Fruit fly (Drosophila melanogaster) whole organism, embryonic: ENCODE results near the gene CG15880.

Source experiments
- Abd-B ChIP-seq: fragments of 200-800 bp; sonication (Bioruptor generic); optimal IDR thresholded peaks from 2 replicates; lab custom pipeline; 2018; ENCODE audit warnings: missing biosample characterization, mild to moderate bottlenecking, missing genetic modification characterization, moderate library complexity
- Atf-2 ChIP-seq: fragments of 200-800 bp; sonication (Bioruptor generic); optimal IDR thresholded peaks from 2 replicates; lab custom pipeline; 2016; ENCODE audit warnings: missing biosample characterization, missing genetic modification characterization
- C15 ChIP-seq: fragments of 200-800 bp; sonication (Bioruptor generic); IDR thresholded peaks from 3 replicates; pipeline ENCODE4 v1.3.6; 2022; ENCODE audit warnings: missing biosample characterization, missing genetic modification characterization
- CG10147 ChIP-seq: fragments of 200-800 bp; sonication (Bioruptor generic); optimal IDR thresholded peaks from 2 replicates; lab custom pipeline; 2019; ENCODE audit warnings: missing biosample characterization, mild to moderate bottlenecking, missing genetic modification characterization, moderate library complexity
- CG1024 ChIP-seq: fragments of 200-800 bp; sonication (Bioruptor generic); IDR thresholded peaks from 2 replicates; pipeline ENCODE4 v1.3.6; 2022; ENCODE audit warnings: missing biosample characterization, missing genetic modification characterization
- CG10274 ChIP-seq: fragments of 200-800 bp; sonication (Bioruptor generic); optimal IDR thresholded peaks from 3 replicates; lab custom pipeline; 2017; ENCODE audit warnings: missing biosample characterization, mild to moderate bottlenecking, missing genetic modification characterization
- CG10543 ChIP-seq: fragments of 200-800 bp; sonication (Bioruptor generic); optimal IDR thresholded peaks from 3 replicates; lab custom pipeline; 2017; ENCODE audit warnings: missing biosample characterization, mild to moderate bottlenecking, missing genetic modification characterization, moderate library complexity
- CG10565 ChIP-seq: fragments of 200-800 bp; sonication (Bioruptor generic); optimal IDR thresholded peaks from 3 replicates; lab custom pipeline; 2016; ENCODE audit warnings: missing biosample characterization, mild to moderate bottlenecking, missing genetic modification characterization
- CG11695 ChIP-seq: fragments of 200-800 bp; sonication (Bioruptor generic); IDR thresholded peaks from 3 replicates; pipeline ENCODE4 v1.3.6; 2022; ENCODE audit warnings: missing biosample characterization, missing genetic modification characterization
- CG13287 ChIP-seq: fragments of 200-800 bp; sonication (Bioruptor generic); IDR thresholded peaks from 2 replicates; pipeline ENCODE4 v1.3.6; 2022; ENCODE audit warnings: missing biosample characterization, missing genetic modification characterization; ENCODE audit not compliant: partially characterized antibody
- CG18619 ChIP-seq: fragments of 200-800 bp; sonication (Bioruptor generic); optimal IDR thresholded peaks from 3 replicates; lab custom pipeline; 2017; ENCODE audit warnings: missing biosample characterization, mild to moderate bottlenecking, missing genetic modification characterization
- CG2889 ChIP-seq: fragments of 200-800 bp; sonication (Bioruptor generic); IDR thresholded peaks from 3 replicates; pipeline ENCODE4 v1.3.6; 2022; ENCODE audit warnings: missing biosample characterization, missing genetic modification characterization
- CG30403 ChIP-seq: fragments of 200-800 bp; sonication (Bioruptor generic); optimal IDR thresholded peaks from 3 replicates; lab custom pipeline; 2016; ENCODE audit warnings: missing biosample characterization, missing genetic modification characterization
- CG30431 ChIP-seq: fragments of 200-800 bp; sonication (Bioruptor generic); optimal IDR thresholded peaks from 2 replicates; lab custom pipeline; 2017; ENCODE audit warnings: missing biosample characterization, missing genetic modification characterization
- CG3281 ChIP-seq: fragments of 200-800 bp; sonication (Bioruptor generic); optimal IDR thresholded peaks from 3 replicates; lab custom pipeline; 2017; ENCODE audit warnings: missing biosample characterization, mild to moderate bottlenecking, missing genetic modification characterization
- CG7786 ChIP-seq: fragments of 200-800 bp; sonication (Bioruptor generic); optimal IDR thresholded peaks from 2 replicates; lab custom pipeline; 2016; ENCODE audit warnings: missing biosample characterization, missing genetic modification characterization
- CG8924 ChIP-seq: fragments of 200-800 bp; optimal IDR thresholded peaks from 3 replicates; lab custom pipeline; 2019; ENCODE audit warnings: missing biosample characterization, mild to moderate bottlenecking, missing genetic modification characterization, moderate library complexity
- CG9437 ChIP-seq: fragments of 200-800 bp; sonication (Bioruptor generic); optimal IDR thresholded peaks from 2 replicates; lab custom pipeline; 2018; ENCODE audit warnings: missing biosample characterization, mild to moderate bottlenecking, missing genetic modification characterization
- CG9797 ChIP-seq: fragments of 200-800 bp; sonication (Bioruptor generic); optimal IDR thresholded peaks from 3 replicates; lab custom pipeline; 2018; ENCODE audit warnings: missing biosample characterization, mild to moderate bottlenecking, missing genetic modification characterization
- CoRest ChIP-seq: fragments of 200-800 bp; sonication (Bioruptor generic); optimal IDR thresholded peaks from 3 replicates; lab custom pipeline; 2018; ENCODE audit warnings: missing biosample characterization, mild to moderate bottlenecking, missing genetic modification characterization, moderate library complexity
- D19B ChIP-seq: fragments of 200-800 bp; sonication (Bioruptor generic); optimal IDR thresholded peaks from 2 replicates; lab custom pipeline; 2017; ENCODE audit warnings: missing biosample characterization, mild to moderate bottlenecking, missing genetic modification characterization
- Doc2 ChIP-seq: fragments of 200-800 bp; sonication (Bioruptor generic); IDR thresholded peaks from 2 replicates; pipeline ENCODE4 v1.3.6; 2022; ENCODE audit warnings: missing biosample characterization, missing genetic modification characterization
- HLH4C ChIP-seq: fragments of 200-800 bp; sonication (Bioruptor generic); IDR thresholded peaks from 3 replicates; pipeline ENCODE4 v1.3.6; 2022; ENCODE audit warnings: missing biosample characterization, missing genetic modification characterization; ENCODE audit not compliant: partially characterized antibody
- HmgZ ChIP-seq: fragments of 200-800 bp; sonication (Bioruptor generic); optimal IDR thresholded peaks from 2 replicates; lab custom pipeline; 2018; ENCODE audit warnings: missing biosample characterization, mild to moderate bottlenecking, missing genetic modification characterization
- Hmr ChIP-seq: fragments of 200-800 bp; sonication (Bioruptor generic); optimal IDR thresholded peaks from 3 replicates; lab custom pipeline; 2017; ENCODE audit warnings: mild to moderate bottlenecking, missing biosample characterization, missing genetic modification reagents, missing genetic modification characterization
- Hr3 ChIP-seq: fragments of 200-800 bp; sonication (Bioruptor generic); optimal IDR thresholded peaks from 3 replicates; lab custom pipeline; 2016; ENCODE audit warnings: missing biosample characterization, missing genetic modification characterization
- Poxn ChIP-seq: fragments of 200-800 bp; sonication (Bioruptor generic); IDR thresholded peaks from 2 replicates; pipeline ENCODE4 v1.3.6; 2022; ENCODE audit warnings: missing biosample characterization, missing genetic modification characterization
- Spps ChIP-seq: fragments of 200-800 bp; sonication (Bioruptor generic); optimal IDR thresholded peaks from 2 replicates; lab custom pipeline; 2018; ENCODE audit warnings: missing biosample characterization, mild to moderate bottlenecking, missing genetic modification characterization
- Trl ChIP-seq, 3 experiments: fragments of >200 bp in 2 of 3; fragments of 200-800 bp in 1 of 3; sonication (Bioruptor generic) in 1 of 3; optimal IDR thresholded peaks; 2 replicates in 1 of 3; 3 replicates in 2 of 3; lab custom pipeline; 2016 to 2017; ENCODE audit warnings: missing biosample characterization in 1 of 3, missing genetic modification characterization in 1 of 3
- abd-A ChIP-seq: fragments of 200-800 bp; sonication (Bioruptor generic); optimal IDR thresholded peaks from 3 replicates; lab custom pipeline; 2019; ENCODE audit warnings: missing biosample characterization, mild to moderate bottlenecking, missing genetic modification characterization, moderate library complexity
- amos ChIP-seq: fragments of 200-800 bp; sonication (Bioruptor generic); IDR thresholded peaks from 2 replicates; pipeline ENCODE4 v1.3.6; 2022; ENCODE audit warnings: missing biosample characterization, missing genetic modification characterization; ENCODE audit not compliant: partially characterized antibody
- bbx ChIP-seq: fragments of 200-800 bp; sonication (Bioruptor generic); IDR thresholded peaks from 2 replicates; pipeline ENCODE4 v1.3.6; 2022; ENCODE audit warnings: missing biosample characterization, missing genetic modification characterization; ENCODE audit not compliant: partially characterized antibody
- da ChIP-seq: fragments of 200-800 bp; sonication (Bioruptor generic); optimal IDR thresholded peaks from 2 replicates; lab custom pipeline; 2016; ENCODE audit warnings: missing biosample characterization, missing genetic modification characterization
- dysf ChIP-seq: fragments of 200-800 bp; sonication (Bioruptor generic); IDR thresholded peaks from 3 replicates; pipeline ENCODE4 v1.3.6; 2022; ENCODE audit warnings: missing biosample characterization, missing genetic modification characterization
- esg ChIP-seq: fragments of 200-800 bp; sonication (Bioruptor generic); conservative IDR thresholded peaks from 2 replicates; pipeline ENCODE4 v1.3.6; 2022; ENCODE audit warnings: missing biosample characterization, missing genetic modification characterization
- fru ChIP-seq: fragments of >200 bp; optimal IDR thresholded peaks from 2 replicates; lab custom pipeline; 2017
- gsb ChIP-seq: fragments of 200-800 bp; sonication (Bioruptor generic); IDR thresholded peaks from 2 replicates; pipeline ENCODE4 v1.3.6; 2022; ENCODE audit warnings: missing biosample characterization, missing genetic modification characterization
- jigr1 ChIP-seq: fragments of 200-800 bp; sonication (Bioruptor generic); IDR thresholded peaks from 3 replicates; pipeline ENCODE4 v1.3.6; 2022; ENCODE audit warnings: missing biosample characterization, missing genetic modification characterization
- jing ChIP-seq: fragments of 200-800 bp; sonication (Bioruptor generic); optimal IDR thresholded peaks from 2 replicates; lab custom pipeline; 2018; ENCODE audit warnings: missing biosample characterization, mild to moderate bottlenecking, missing genetic modification characterization
- kay ChIP-seq: fragments of 200-800 bp; sonication (Bioruptor generic); optimal IDR thresholded peaks from 2 replicates; lab custom pipeline; 2016; ENCODE audit warnings: missing biosample characterization, missing genetic modification characterization
- ken ChIP-seq: fragments of 200-800 bp; sonication (Bioruptor generic); IDR thresholded peaks from 3 replicates; pipeline ENCODE4 v1.3.6; 2022; ENCODE audit warnings: missing biosample characterization, missing genetic modification characterization
- kni ChIP-seq: fragments of 200-800 bp; sonication (Bioruptor generic); optimal IDR thresholded peaks from 3 replicates; lab custom pipeline; 2017; ENCODE audit warnings: mild to moderate bottlenecking, missing biosample characterization, missing genetic modification reagents, missing genetic modification characterization
- mld ChIP-seq: fragments of 200-800 bp; sonication (Bioruptor generic); IDR thresholded peaks from 3 replicates; pipeline ENCODE4 v1.3.6; 2022; ENCODE audit warnings: missing biosample characterization, missing genetic modification characterization; ENCODE audit not compliant: partially characterized antibody
- pfk ChIP-seq: fragments of 200-800 bp; sonication (Bioruptor generic); optimal IDR thresholded peaks from 2 replicates; lab custom pipeline; 2018; ENCODE audit warnings: missing biosample characterization, mild to moderate bottlenecking, missing genetic modification characterization, moderate library complexity
- ro ChIP-seq: fragments of 200-800 bp; sonication (Bioruptor generic); IDR thresholded peaks from 2 replicates; pipeline ENCODE4 v1.3.6; 2022; ENCODE audit warnings: missing biosample characterization, missing genetic modification characterization
- row ChIP-seq: fragments of 200-800 bp; sonication (Bioruptor generic); IDR thresholded peaks from 3 replicates; pipeline ENCODE4 v1.3.6; 2022; ENCODE audit warnings: missing biosample characterization, missing genetic modification characterization
- run ChIP-seq: fragments of 200-800 bp; sonication (Bioruptor generic); optimal IDR thresholded peaks from 3 replicates; lab custom pipeline; 2018; ENCODE audit warnings: missing biosample characterization, mild to moderate bottlenecking, missing genetic modification characterization
- twi ChIP-seq: fragments of 200-800 bp; optimal IDR thresholded peaks from 2 replicates; lab custom pipeline; 2019; ENCODE audit warnings: missing biosample characterization, mild to moderate bottlenecking, missing genetic modification characterization, moderate library complexity
- vnd ChIP-seq: fragments of 200-800 bp; sonication (Bioruptor generic); IDR thresholded peaks from 3 replicates; pipeline ENCODE4 v1.3.6; 2022; ENCODE audit warnings: missing biosample characterization, missing genetic modification characterization; ENCODE audit not compliant: partially characterized antibody
- zen2 ChIP-seq: fragments of 200-800 bp; sonication (Bioruptor generic); IDR thresholded peaks from 3 replicates; pipeline ENCODE4 v1.3.6; 2022; ENCODE audit warnings: missing biosample characterization, missing genetic modification characterization; ENCODE audit not compliant: partially characterized antibody
- zf30C ChIP-seq: fragments of 200-800 bp; sonication (Bioruptor generic); optimal IDR thresholded peaks from 3 replicates; lab custom pipeline; 2018; ENCODE audit warnings: missing biosample characterization, mild to moderate bottlenecking, missing genetic modification characterization

The CG15880 gene

DNA sequence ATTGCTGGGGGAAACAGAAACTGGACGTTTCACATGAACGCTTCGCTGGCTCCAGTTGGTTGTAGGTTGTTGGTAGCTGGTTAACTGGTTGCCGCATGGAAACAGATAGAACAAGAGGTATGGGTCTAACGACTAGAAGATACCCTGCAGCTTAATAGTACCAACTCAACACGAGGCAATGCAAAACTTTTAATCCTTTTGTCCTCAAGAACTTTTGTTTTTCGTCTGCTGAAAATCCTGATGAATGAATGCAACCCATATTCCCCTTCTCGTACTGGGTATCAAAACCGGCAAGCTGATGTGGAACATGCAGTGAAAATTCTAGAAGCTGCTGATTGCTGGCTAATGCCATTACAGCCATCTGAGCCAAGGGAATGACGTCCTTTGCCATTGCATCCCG lies 20.2 kb upstream of the CG15880 start (continued):
- TF ChIP-seq CG18619 (GFP tag; lab: Kevin White, UChicago): no peak
- no peak for TF ChIP-seq CG30431 (GFP tag; lab: Kevin White, UChicago)
- TF ChIP-seq CG11695 (GFP tag; lab: Robert Waterston, UW): 0 out of 3 replicates have a peak, but pooled peaks have one; percentile 8
- TF ChIP-seq CG3281 (GFP tag; lab: Kevin White, UChicago): no peak
- no peak for TF ChIP-seq bbx (GFP tag; lab: Robert Waterston, UW)
- peak; percentile 41 for TF ChIP-seq D19B (GFP tag; lab: Kevin White, UChicago)
- peak; percentile 26; the same call in 1 of the 2 replicates for TF ChIP-seq esg (GFP tag; lab: Robert Waterston, UW)
- no peak for TF ChIP-seq da
- TF ChIP-seq row (GFP tag; lab: Robert Waterston, UW): peak; percentile 79
- no peak for TF ChIP-seq kay (GFP tag; lab: Kevin White, UChicago)
- no peak for TF ChIP-seq CoRest
- no peak for TF ChIP-seq jing
- TF ChIP-seq CG1024 (GFP tag; lab: Robert Waterston, UW): peak; percentile 67
- TF ChIP-seq CG7786 (GFP tag; lab: Kevin White, UChicago): peak; percentile 46
- TF ChIP-seq CG10147 (GFP tag; lab: Kevin White, UChicago): no peak
- TF ChIP-seq zen2 (GFP tag; lab: Robert Waterston, UW): no peak
- no peak for TF ChIP-seq fru (lab: Kevin White, UChicago)
- TF ChIP-seq Hr3 (GFP tag; lab: Kevin White, UChicago): peak; percentile 32
- TF ChIP-seq Spps (tag; lab: Kevin White, UChicago): no peak
- no peak for TF ChIP-seq Poxn (GFP tag; lab: Robert Waterston, UW)
- no peak for TF ChIP-seq pfk
- TF ChIP-seq ken (GFP tag; lab: Robert Waterston, UW): no peak
- TF ChIP-seq HLH4C (GFP tag; lab: Robert Waterston, UW): no peak
- no peak for TF ChIP-seq twi (tag; lab: Kevin White, UChicago)
- TF ChIP-seq CG8924 (tag; lab: Kevin White, UChicago): peak; percentile 37
- TF ChIP-seq kni: no peak
- TF ChIP-seq HmgZ (tag; lab: Kevin White, UChicago): no peak
- no peak for TF ChIP-seq CG10565 (GFP tag; lab: Kevin White, UChicago)
- no peak for TF ChIP-seq mld (GFP tag; lab: Robert Waterston, UW)
- no peak for TF ChIP-seq zf30C (GFP tag; lab: Kevin White, UChicago)
- TF ChIP-seq CG10543 (GFP tag; lab: Kevin White, UChicago): no peak
- TF ChIP-seq dysf: 0 out of 3 replicates have a peak, but pooled peaks have one; percentile 13
- TF ChIP-seq CG9797 (GFP tag; lab: Kevin White, UChicago): no peak
- no peak for TF ChIP-seq CG10274 (GFP tag; lab: Kevin White, UChicago)
- TF ChIP-seq Abd-B (GFP tag; lab: Kevin White, UChicago): no peak
- no peak for TF ChIP-seq abd-A (tag; lab: Kevin White, UChicago)
- peak; percentile 54 for TF ChIP-seq Atf-2 (GFP tag; lab: Kevin White, UChicago)
- TF ChIP-seq amos (GFP tag; lab: Robert Waterston, UW): no peak
- TF ChIP-seq C15: 0 out of 3 replicates have a peak, but pooled peaks have one; percentile 8
- TF ChIP-seq CG9437 (GFP tag; lab: Kevin White, UChicago): peak; percentile 10
- TF ChIP-seq vnd (GFP tag; lab: Robert Waterston, UW): no peak
- TF ChIP-seq jigr1 (GFP tag; lab: Robert Waterston, UW): no peak
- TF ChIP-seq Doc2: no peak
- TF ChIP-seq gsb: no peak
- no peak for TF ChIP-seq Trl (optimal IDR thresholded peaks at IDR 0.05; lab: Kevin White, UChicago)
- TF ChIP-seq Trl (GFP tag; optimal IDR thresholded peaks at IDR 0.05; lab: Kevin White, UChicago): no peak
- peak; percentile 1 for TF ChIP-seq Hmr (GFP tag; lab: Kevin White, UChicago)
- TF ChIP-seq CG13287: no peak
- TF ChIP-seq run (tag; lab: Kevin White, UChicago): no peak
- TF ChIP-seq CG2889: 0 out of 3 replicates have a peak, but pooled peaks have one; percentile 34
- no peak for TF ChIP-seq ro
- TF ChIP-seq CG30403: peak; percentile 38
